Worm (Caenorhabditis elegans) whole organism, L1 larva: ENCODE measurements around the gene ckb-1.

Experiments used
- ceh-82 ChIP-seq, 3 experiments: fragments of 150-350 bp in 1 of 3; sonication (generic microtip) in 2 of 3; optimal IDR thresholded peaks; 2 replicates each; lab custom pipeline; 2014 to 2017; ENCODE audit warnings: missing biosample characterization in 3 of 3, missing genetic modification characterization in 3 of 3
- ces-1 ChIP-seq: fragments of 150-350 bp; optimal IDR thresholded peaks from 2 replicates; lab custom pipeline; 2014; ENCODE audit warnings: missing biosample characterization, missing genetic modification reagents, missing genetic modification characterization
- fkh-10 ChIP-seq: sonication (generic microtip); optimal IDR thresholded peaks from 2 replicates; lab custom pipeline; 2017; ENCODE audit warnings: missing biosample characterization, missing genetic modification reagents, missing genetic modification characterization
- unc-62 ChIP-seq: fragments of 150-350 bp; optimal IDR thresholded peaks from 2 replicates; lab custom pipeline; 2014; ENCODE audit warnings: missing biosample characterization, missing genetic modification reagents, missing genetic modification characterization

DNA sequence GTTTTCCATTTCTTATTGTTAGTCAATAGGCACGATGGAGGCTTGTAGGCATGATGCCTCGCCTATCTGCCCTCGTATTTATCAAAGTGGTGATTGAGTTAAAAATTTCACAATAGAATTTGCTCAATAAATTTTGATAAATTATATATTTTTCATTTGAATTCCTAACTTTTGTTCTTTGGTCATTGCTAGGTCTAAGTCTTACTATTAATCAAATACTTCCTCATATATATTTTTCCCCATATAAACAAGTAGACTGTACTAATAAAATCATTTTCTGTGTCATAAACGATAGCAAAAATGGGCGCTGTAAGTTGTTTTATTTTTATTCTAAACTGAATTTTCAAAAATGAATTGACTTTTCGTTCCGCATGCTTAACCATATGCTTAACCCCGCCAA, 19.4 kb downstream of the ckb-1 start, which contains the start of gene pals-28:
- TF ChIP-seq ceh-82 (tag; optimal IDR thresholded peaks at IDR 0.05; lab: Kevin White, UChicago) (no peak), fkh-10 (GFP tag; lab: Kevin White, UChicago) (no peak), ces-1 (GFP tag; lab: Kevin White, UChicago) (no peak), unc-62 (GFP tag; lab: Kevin White, UChicago) (no peak)
